Worm (Caenorhabditis elegans) whole organism, L1 larva: ENCODE measurements around the gene C17H11.6.

Source experiments
- C04F5.9 ChIP-seq: sonication (generic microtip); optimal IDR thresholded peaks from 2 replicates; lab custom pipeline; 2016; ENCODE audit warnings: missing genetic modification characterization, missing compliant biosample characterization
- C16A3.4 ChIP-seq: fragments of 150-350 bp; optimal IDR thresholded peaks from 2 replicates; lab custom pipeline; 2014; ENCODE audit warnings: missing biosample characterization, missing genetic modification characterization
- F16B12.6 ChIP-seq: fragments of 150-350 bp; optimal IDR thresholded peaks from 2 replicates; lab custom pipeline; 2014; ENCODE audit warnings: missing biosample characterization, missing genetic modification characterization
- alr-1 ChIP-seq: fragments of 200-800 bp; sonication (Bioruptor generic); optimal IDR thresholded peaks from 2 replicates; lab custom pipeline; 2018; ENCODE audit warnings: borderline replicate concordance, mild to moderate bottlenecking, missing genetic modification characterization, missing compliant biosample characterization
- ama-1 ChIP-seq: fragments of 150-350 bp; optimal IDR thresholded peaks from 2 replicates; lab custom pipeline; 2014
- ceh-63 ChIP-seq: fragments of 200-800 bp; sonication (Bioruptor generic); optimal IDR thresholded peaks from 2 replicates; lab custom pipeline; 2018; ENCODE audit warnings: mild to moderate bottlenecking, missing genetic modification characterization, missing compliant biosample characterization
- ceh-8 ChIP-seq: fragments of 200-800 bp; sonication (Bioruptor generic); optimal IDR thresholded peaks from 2 replicates; lab custom pipeline; 2018; ENCODE audit warnings: mild to moderate bottlenecking, missing genetic modification characterization, moderate library complexity, missing compliant biosample characterization
- ceh-82 ChIP-seq, 3 experiments: fragments of 150-350 bp in 1 of 3; sonication (generic microtip) in 2 of 3; optimal IDR thresholded peaks; 2 replicates each; lab custom pipeline; 2014 to 2017; ENCODE audit warnings: missing biosample characterization in 3 of 3, missing genetic modification characterization in 3 of 3
- dpl-1 ChIP-seq, 3 experiments: fragments of 150-350 bp in 2 of 3; sonication (generic microtip) in 1 of 3; optimal IDR thresholded peaks; 2 replicates each; lab custom pipeline; 2014 to 2017; ENCODE audit warnings: missing biosample characterization in 3 of 3, missing genetic modification characterization in 3 of 3, missing genetic modification reagents in 3 of 3
- efl-1 ChIP-seq, 4 experiments: fragments of 150-350 bp; optimal IDR thresholded peaks in 3 of 4; peaks in 1 of 4; 1 replicate in 1 of 4; 2 replicates in 3 of 4; lab custom pipeline; 2014; ENCODE audit warnings: missing biosample characterization in 2 of 4, missing genetic modification characterization in 2 of 4, missing genetic modification reagents in 2 of 4
- egl-13 ChIP-seq: sonication (generic microtip); optimal IDR thresholded peaks from 2 replicates; lab custom pipeline; 2016; ENCODE audit warnings: missing genotype, missing genetic modification reagents, missing genetic modification characterization, missing compliant biosample characterization
- egl-27 ChIP-seq, 2 experiments: fragments of 150-350 bp in 1 of 2; sonication (generic microtip); optimal IDR thresholded peaks; 3 replicates each; lab custom pipeline; 2017 to 2018; ENCODE audit warnings: missing biosample characterization in 2 of 2, missing genetic modification characterization in 2 of 2, missing genetic modification reagents in 2 of 2
- elt-3 ChIP-seq, 6 experiments: fragments of 150-350 bp in 1 of 6; sonication (generic microtip); optimal IDR thresholded peaks; 2 replicates each; lab custom pipeline; 2017 to 2018; ENCODE audit warnings: missing biosample characterization in 6 of 6, missing genetic modification characterization in 6 of 6, inconsistent platforms in 1 of 6
- ets-5 ChIP-seq: fragments of 200-800 bp; sonication (Bioruptor generic); IDR thresholded peaks from 2 replicates; pipeline ENCODE4 v1.3.6; 2022; ENCODE audit warnings: missing genetic modification characterization, missing compliant biosample characterization
- fkh-4 ChIP-seq: sonication (generic microtip); optimal IDR thresholded peaks from 2 replicates; lab custom pipeline; 2016; ENCODE audit warnings: missing compliant biosample characterization, missing genetic modification characterization, borderline replicate concordance
- fkh-8 ChIP-seq: sonication (generic microtip); optimal IDR thresholded peaks from 2 replicates; lab custom pipeline; 2016; ENCODE audit warnings: mild to moderate bottlenecking, missing genetic modification characterization, missing compliant biosample characterization
- fos-1 ChIP-seq: fragments of 150-350 bp; optimal IDR thresholded peaks from 2 replicates; lab custom pipeline; 2014; ENCODE audit warnings: missing biosample characterization, missing genetic modification characterization
- isw-1 ChIP-seq: fragments of 200-800 bp; sonication (Bioruptor generic); IDR thresholded peaks from 2 replicates; pipeline ENCODE4 v1.3.6; 2022; ENCODE audit warnings: missing genetic modification characterization, missing compliant biosample characterization
- jun-1 ChIP-seq: fragments of 150-350 bp; optimal IDR thresholded peaks from 2 replicates; lab custom pipeline; 2014; ENCODE audit warnings: missing biosample characterization, missing genetic modification reagents, missing genetic modification characterization
- lin-39 ChIP-seq: fragments of 150-350 bp; optimal IDR thresholded peaks from 2 replicates; lab custom pipeline; 2014; ENCODE audit warnings: missing biosample characterization, missing genetic modification reagents, missing genetic modification characterization
- lir-3 ChIP-seq: sonication (generic microtip); optimal IDR thresholded peaks from 2 replicates; lab custom pipeline; 2016; ENCODE audit warnings: mild to moderate bottlenecking, missing genetic modification characterization, moderate library complexity, missing compliant biosample characterization; ENCODE audit not compliant: poor library complexity
- mab-9 ChIP-seq: fragments of 200-800 bp; sonication (Bioruptor generic); IDR thresholded peaks from 2 replicates; pipeline ENCODE4 v1.3.6; 2022; ENCODE audit warnings: missing genetic modification reagents, missing genetic modification characterization, missing compliant biosample characterization
- mdl-1 ChIP-seq, 2 experiments: fragments of 150-350 bp; optimal IDR thresholded peaks; 2 replicates each; lab custom pipeline; 2014 to 2017; ENCODE audit warnings: missing biosample characterization in 2 of 2, missing genetic modification characterization in 2 of 2, inconsistent platforms in 1 of 2
- mef-2 ChIP-seq: fragments of 150-350 bp; optimal IDR thresholded peaks from 2 replicates; lab custom pipeline; 2014; ENCODE audit warnings: missing biosample characterization, missing genetic modification characterization
- mep-1 ChIP-seq: fragments of 150-350 bp; optimal IDR thresholded peaks from 2 replicates; lab custom pipeline; 2014; ENCODE audit warnings: missing biosample characterization, missing genetic modification characterization
- nhr-12 ChIP-seq: sonication (generic microtip); optimal IDR thresholded peaks from 2 replicates; lab custom pipeline; 2017; ENCODE audit warnings: missing biosample characterization, missing genetic modification characterization
- nhr-237 ChIP-seq: fragments of 150-350 bp; optimal IDR thresholded peaks from 2 replicates; lab custom pipeline; 2014; ENCODE audit warnings: missing biosample characterization, missing genetic modification characterization
- nhr-47 ChIP-seq: sonication (generic microtip); optimal IDR thresholded peaks from 2 replicates; lab custom pipeline; 2016; ENCODE audit warnings: mild to moderate bottlenecking, missing genetic modification characterization, moderate library complexity, missing compliant biosample characterization
- nhr-71 ChIP-seq: sonication (generic microtip); optimal IDR thresholded peaks from 2 replicates; lab custom pipeline; 2016; ENCODE audit warnings: mild to moderate bottlenecking, missing genetic modification characterization, moderate library complexity, missing compliant biosample characterization
- nhr-84 ChIP-seq: sonication (generic microtip); optimal IDR thresholded peaks from 2 replicates; lab custom pipeline; 2017; ENCODE audit warnings: missing biosample characterization, missing genetic modification characterization
- pax-3 ChIP-seq: fragments of 200-800 bp; sonication (Bioruptor generic); optimal IDR thresholded peaks from 2 replicates; lab custom pipeline; 2018; ENCODE audit warnings: mild to moderate bottlenecking, missing genetic modification characterization, moderate library complexity, missing compliant biosample characterization
- pqm-1 ChIP-seq: sonication (generic microtip); optimal IDR thresholded peaks from 3 replicates; lab custom pipeline; 2017; ENCODE audit warnings: missing biosample characterization, missing genetic modification characterization
- rnt-1 ChIP-seq: sonication (generic microtip); optimal IDR thresholded peaks from 2 replicates; lab custom pipeline; 2016; ENCODE audit warnings: mild to moderate bottlenecking, missing genetic modification characterization, moderate library complexity, missing compliant biosample characterization
- skn-1 ChIP-seq: fragments of 150-350 bp; optimal IDR thresholded peaks from 2 replicates; lab custom pipeline; 2014; ENCODE audit warnings: missing biosample characterization, missing genetic modification characterization
- snu-23 ChIP-seq: sonication (generic microtip); optimal IDR thresholded peaks from 2 replicates; lab custom pipeline; 2016; ENCODE audit warnings: missing genetic modification characterization, missing compliant biosample characterization
- sox-4 ChIP-seq: sonication (generic microtip); optimal IDR thresholded peaks from 2 replicates; lab custom pipeline; 2016; ENCODE audit warnings: missing genetic modification characterization, missing compliant biosample characterization
- sup-37 ChIP-seq: fragments of 200-800 bp; sonication (Bioruptor generic); optimal IDR thresholded peaks from 2 replicates; lab custom pipeline; 2018; ENCODE audit warnings: mild to moderate bottlenecking, missing genetic modification characterization, missing compliant biosample characterization
- swsn-7 ChIP-seq: sonication (generic microtip); optimal IDR thresholded peaks from 2 replicates; lab custom pipeline; 2016; ENCODE audit warnings: missing genetic modification characterization, missing compliant biosample characterization
- tlp-1 ChIP-seq: fragments of 150-350 bp; optimal IDR thresholded peaks from 2 replicates; lab custom pipeline; 2014; ENCODE audit warnings: missing biosample characterization, missing genetic modification characterization
- unc-30 ChIP-seq: sonication (generic microtip); optimal IDR thresholded peaks from 2 replicates; lab custom pipeline; 2017; ENCODE audit warnings: missing biosample characterization, missing genetic modification characterization
- unc-62 ChIP-seq: fragments of 150-350 bp; optimal IDR thresholded peaks from 2 replicates; lab custom pipeline; 2014; ENCODE audit warnings: missing biosample characterization, missing genetic modification reagents, missing genetic modification characterization
- unc-86 ChIP-seq: sonication (generic microtip); optimal IDR thresholded peaks from 2 replicates; lab custom pipeline; 2016; ENCODE audit warnings: missing genetic modification characterization, missing compliant biosample characterization
- unc-98 ChIP-seq: fragments of 200-800 bp; sonication (Bioruptor generic); IDR thresholded peaks from 2 replicates; pipeline ENCODE4 v1.3.6; 2022; ENCODE audit warnings: missing genetic modification characterization, missing compliant biosample characterization
- vab-15 ChIP-seq: sonication (generic microtip); optimal IDR thresholded peaks from 2 replicates; lab custom pipeline; 2017; ENCODE audit warnings: missing genotype, mild to moderate bottlenecking, missing genetic modification characterization, missing compliant biosample characterization
- zag-1 ChIP-seq: fragments of 150-350 bp; optimal IDR thresholded peaks from 2 replicates; lab custom pipeline; 2014; ENCODE audit warnings: missing biosample characterization, missing genetic modification characterization
- ztf-11 ChIP-seq, 2 experiments: sonication (generic microtip); optimal IDR thresholded peaks; 2 replicates each; lab custom pipeline; 2016 to 2017; ENCODE audit warnings: missing genetic modification characterization in 2 of 2, missing biosample characterization in 1 of 2, missing compliant biosample characterization in 1 of 2
- ztf-4 ChIP-seq: fragments of 150-350 bp; optimal IDR thresholded peaks from 2 replicates; lab custom pipeline; 2014; ENCODE audit warnings: missing biosample characterization, missing genetic modification characterization

Gene C17H11.6

DNA sequence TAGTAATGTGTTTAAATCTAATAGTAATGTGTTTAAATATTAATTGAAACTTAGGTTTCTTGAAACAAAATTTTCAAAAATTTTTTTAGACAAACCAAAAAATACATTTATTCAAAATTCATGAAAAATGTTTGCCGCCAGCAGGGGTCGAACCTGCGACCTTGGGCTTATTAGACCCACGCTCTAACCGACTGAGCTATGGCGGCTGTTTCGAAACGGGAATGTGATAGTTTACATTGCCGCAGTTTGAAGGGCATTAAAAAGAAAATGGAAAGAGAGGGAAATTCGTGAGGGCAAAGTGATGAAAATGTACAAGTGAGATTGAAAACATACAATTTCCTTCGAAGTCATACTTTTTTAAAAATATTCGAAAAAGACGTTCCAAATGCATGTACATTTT lies 47.1 kb downstream of the C17H11.6 start (continued):
- TF ChIP-seq lin-39 (tag; lab: Kevin White, UChicago) (no peak), pax-3 (no peak), vab-15 (tag; lab: Kevin White, UChicago) (no peak), mep-1 (tag; lab: Kevin White, UChicago) (peak; percentile 56), C04F5.9 (tag; lab: Kevin White, UChicago) (no peak), fkh-4 (tag; lab: Kevin White, UChicago) (no peak), nhr-237 (no peak), elt-3 (tag; optimal IDR thresholded peaks at IDR 0.05; lab: Kevin White, UChicago) (peak in 1 of 6 experiments; percentile 20), egl-27 (tag; optimal IDR thresholded peaks at IDR 0.05; lab: Kevin White, UChicago) (no peak), tlp-1 (tag; lab: Kevin White, UChicago) (no peak), egl-13 (no peak), zag-1 (tag; lab: Kevin White, UChicago) (no peak), ama-1 (lab: Kevin White, UChicago) (no peak), nhr-71 (peak; percentile 51), nhr-12 (tag; lab: Kevin White, UChicago) (no peak), ztf-4 (no peak), sox-4 (no peak), efl-1 (optimal IDR thresholded peaks at IDR 0.05; lab: Kevin White, UChicago) (no peak), efl-1 (GFP tag; optimal IDR thresholded peaks at IDR 0.05 in 1 of 2; lab: Kevin White, UChicago) (peak in 1 of 2 experiments; percentile 29), C16A3.4 (peak; percentile 62), nhr-47 (tag; lab: Kevin White, UChicago) (peak; percentile 50), dpl-1 (GFP tag; optimal IDR thresholded peaks at IDR 0.05; lab: Kevin White, UChicago) (no peak), unc-62 (GFP tag; lab: Kevin White, UChicago) (no peak), mef-2 (tag; lab: Kevin White, UChicago) (no peak), skn-1 (tag; lab: Kevin White, UChicago) (peak; percentile 3), fos-1 (tag; lab: Kevin White, UChicago) (no peak), lir-3 (tag; lab: Kevin White, UChicago) (no peak), F16B12.6 (no peak), mab-9 (GFP tag; lab: Robert Waterston, UW) (no peak), alr-1 (no peak)
- TF ChIP-seq, all 84 proteins: peak for 22

DNA sequence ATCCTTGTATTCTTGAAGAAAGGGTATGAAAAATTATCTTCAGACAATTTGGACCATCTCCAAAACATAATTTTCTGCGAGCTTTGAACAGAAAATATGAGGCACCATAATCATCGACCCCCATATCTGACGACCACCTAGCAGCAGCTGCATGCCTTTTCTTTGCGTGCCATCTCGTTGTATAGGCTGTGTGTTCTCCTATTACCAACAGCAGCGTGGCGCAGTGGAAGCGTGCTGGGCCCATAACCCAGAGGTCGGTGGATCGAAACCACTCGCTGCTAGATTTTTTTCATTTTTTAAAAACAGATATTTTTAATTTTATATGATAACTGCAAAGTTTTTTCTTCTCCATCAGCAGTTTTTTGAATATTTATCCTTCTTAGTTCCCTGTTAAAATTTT lies 47.6 kb downstream of the C17H11.6 start:
- TF ChIP-seq mep-1 (tag; lab: Kevin White, UChicago) (no peak), unc-86 (tag; lab: Kevin White, UChicago) (peak; percentile 41), lir-3 (tag; lab: Kevin White, UChicago) (no peak), isw-1 (GFP tag; lab: Robert Waterston, UW) (no peak), ama-1 (lab: Kevin White, UChicago) (no peak), skn-1 (tag; lab: Kevin White, UChicago) (peak; percentile 35), rnt-1 (tag; lab: Kevin White, UChicago) (peak; percentile 44), ceh-8 (GFP tag; lab: Kevin White, UChicago) (no peak), snu-23 (GFP tag; lab: Kevin White, UChicago) (peak; percentile 3), nhr-71 (peak; percentile 35), pqm-1 (tag; lab: Kevin White, UChicago) (no peak), unc-62 (GFP tag; lab: Kevin White, UChicago) (no peak), fkh-8 (tag; lab: Kevin White, UChicago) (no peak), sox-4 (no peak), unc-98 (GFP tag; lab: Robert Waterston, UW) (no peak), swsn-7 (peak; percentile 4), ceh-63 (GFP tag; lab: Kevin White, UChicago) (no peak), ceh-82 (tag; optimal IDR thresholded peaks at IDR 0.05; lab: Kevin White, UChicago) (peak in 2 of 3 experiments; percentile 28 to 35), jun-1 (tag; lab: Kevin White, UChicago) (no peak), ztf-11 (tag; optimal IDR thresholded peaks at IDR 0.05; lab: Kevin White, UChicago) (no peak), lin-39 (tag; lab: Kevin White, UChicago) (no peak), nhr-47 (tag; lab: Kevin White, UChicago) (peak; percentile 49), nhr-84 (tag; lab: Kevin White, UChicago) (no peak), efl-1 (optimal IDR thresholded peaks at IDR 0.05; lab: Kevin White, UChicago) (no peak), efl-1 (GFP tag; optimal IDR thresholded peaks at IDR 0.05 in 1 of 2; lab: Kevin White, UChicago) (peak in 1 of 2 experiments; percentile 82), sup-37 (GFP tag; lab: Kevin White, UChicago) (no peak), ets-5 (no peak), C04F5.9 (tag; lab: Kevin White, UChicago) (no peak), unc-30 (tag; lab: Kevin White, UChicago) (no peak), dpl-1 (GFP tag; optimal IDR thresholded peaks at IDR 0.05; lab: Kevin White, UChicago) (no peak), zag-1 (tag; lab: Kevin White, UChicago) (no peak), mdl-1 (tag; optimal IDR thresholded peaks at IDR 0.05; lab: Kevin White, UChicago) (peak in 1 of 2 experiments; percentile 4)
